Worm (Caenorhabditis elegans) whole organism, L4/young adult: ENCODE measurements around the gene sfxn-1.3.

Experiments used
- W03F9.2 ChIP-seq: fragments of 150-350 bp; optimal IDR thresholded peaks from 2 replicates; lab custom pipeline; 2014; ENCODE audit warnings: missing biosample characterization, missing genetic modification characterization
- dao-5 ChIP-seq: sonication (generic microtip); optimal IDR thresholded peaks from 2 replicates; lab custom pipeline; 2016; ENCODE audit warnings: missing genotype, missing genetic modification characterization, moderate library complexity, missing compliant biosample characterization

ce11 chrV:15711898-15712297 lies 14.7 kb upstream of the sfxn-1.3 start, which contains the start of gene str-101:
- no peak for TF ChIP-seq dao-5
- no peak for TF ChIP-seq W03F9.2
